Worm (Caenorhabditis elegans) whole organism, young adult: Measurements from ENCODE around the gene gpd-4.
A peak's percentile ranks its signal among the peaks of the same experiment; 100 is the strongest.

ENCODE experiments used
- D2030.7 ChIP-seq: fragments of 200-800 bp; sonication (Bioruptor generic); IDR thresholded peaks from 2 replicates; pipeline ENCODE4 v1.3.6; 2022; ENCODE audit warnings: missing genetic modification reagents, missing genetic modification characterization, missing compliant biosample characterization
- F33H1.4 ChIP-seq: fragments of 200-800 bp; sonication (Bioruptor generic); IDR thresholded peaks from 2 replicates; pipeline ENCODE4 v1.3.6; 2022; ENCODE audit warnings: missing genetic modification reagents, missing genetic modification characterization, missing compliant biosample characterization
- F37B4.10 ChIP-seq: fragments of 200-800 bp; sonication (Bioruptor generic); IDR thresholded peaks from 2 replicates; pipeline ENCODE4 v1.3.6; 2022; ENCODE audit warnings: missing genetic modification characterization, missing compliant biosample characterization
- F49E8.2 ChIP-seq: sonication (generic microtip); optimal IDR thresholded peaks from 3 replicates; lab custom pipeline; 2017; ENCODE audit warnings: missing genetic modification characterization, mild to moderate bottlenecking, missing compliant biosample characterization, antibody characterized with exemption, moderate library complexity; ENCODE audit not compliant: insufficient read depth
- F52B5.7 ChIP-seq: sonication (generic microtip); optimal IDR thresholded peaks from 2 replicates; lab custom pipeline; 2016; ENCODE audit warnings: mild to moderate bottlenecking, missing genetic modification characterization, missing compliant biosample characterization
- ZK185.1 ChIP-seq: sonication (generic microtip); optimal IDR thresholded peaks from 2 replicates; lab custom pipeline; 2016; ENCODE audit warnings: mild to moderate bottlenecking, missing genetic modification characterization, missing compliant biosample characterization; ENCODE audit not compliant: poor library complexity, severe bottlenecking
- akir-1 ChIP-seq: fragments of 200-800 bp; sonication (Bioruptor generic); optimal IDR thresholded peaks from 2 replicates; lab custom pipeline; 2018; ENCODE audit warnings: mild to moderate bottlenecking, missing genetic modification characterization, moderate library complexity, missing compliant biosample characterization
- aptf-2 ChIP-seq: fragments of 200-800 bp; sonication (Bioruptor generic); conservative IDR thresholded peaks from 2 replicates; pipeline ENCODE4 v1.3.6; 2022; ENCODE audit warnings: missing genetic modification reagents, missing genetic modification characterization, missing compliant biosample characterization
- athp-1 ChIP-seq: sonication (generic microtip); optimal IDR thresholded peaks from 2 replicates; lab custom pipeline; 2017; ENCODE audit warnings: mild to moderate bottlenecking, missing genetic modification characterization, missing compliant biosample characterization
- bed-1 ChIP-seq: fragments of 200-800 bp; sonication (Bioruptor generic); IDR thresholded peaks from 2 replicates; pipeline ENCODE4 v1.3.6; 2022; ENCODE audit warnings: missing genetic modification reagents, missing genetic modification characterization, missing compliant biosample characterization
- cebp-1 ChIP-seq, 2 experiments: fragments of 200-800 bp in 1 of 2; sonication (Bioruptor generic) in 1 of 2; sonication (generic microtip) in 1 of 2; IDR thresholded peaks in 1 of 2; optimal IDR thresholded peaks in 1 of 2; 2 replicates each; pipeline versions ENCODE4 v1.3.6 to Lab custom; 2017 to 2022; ENCODE audit warnings: missing compliant biosample characterization in 2 of 2, missing genetic modification characterization in 2 of 2, mild to moderate bottlenecking in 1 of 2, missing genetic modification reagents in 1 of 2, moderate library complexity in 1 of 2
- ceh-27 ChIP-seq: fragments of 200-800 bp; sonication (Bioruptor generic); optimal IDR thresholded peaks from 2 replicates; lab custom pipeline; 2018; ENCODE audit warnings: mild to moderate bottlenecking, missing genetic modification characterization, moderate library complexity, missing compliant biosample characterization
- ceh-91 ChIP-seq: fragments of 200-800 bp; sonication (Bioruptor generic); IDR thresholded peaks from 2 replicates; pipeline ENCODE4 v1.3.6; 2022; ENCODE audit warnings: missing genetic modification reagents, missing genetic modification characterization, missing compliant biosample characterization
- dpl-1 ChIP-seq: fragments of 150-350 bp; optimal IDR thresholded peaks from 2 replicates; lab custom pipeline; 2014; ENCODE audit warnings: missing biosample characterization, missing genetic modification reagents, missing genetic modification characterization
- efl-1 ChIP-seq: fragments of 150-350 bp; optimal IDR thresholded peaks from 2 replicates; lab custom pipeline; 2014; ENCODE audit warnings: missing biosample characterization, missing genetic modification reagents, missing genetic modification characterization
- gei-17 ChIP-seq: fragments of 200-800 bp; sonication (Bioruptor generic); optimal IDR thresholded peaks from 2 replicates; lab custom pipeline; 2018; ENCODE audit warnings: mild to moderate bottlenecking, missing genetic modification characterization, missing compliant biosample characterization
- hsf-1 ChIP-seq: fragments of 200-800 bp; sonication (Bioruptor generic); IDR thresholded peaks from 2 replicates; pipeline ENCODE4 v1.3.6; 2022; ENCODE audit warnings: missing genetic modification reagents, missing genetic modification characterization, missing compliant biosample characterization
- lin-40 ChIP-seq: sonication (generic microtip); optimal IDR thresholded peaks from 2 replicates; lab custom pipeline; 2016; ENCODE audit warnings: missing genetic modification characterization, mild to moderate bottlenecking, missing compliant biosample characterization, missing genotype, missing genetic modification reagents
- lsl-1 ChIP-seq: fragments of 200-800 bp; sonication (Bioruptor generic); optimal IDR thresholded peaks from 2 replicates; lab custom pipeline; 2018; ENCODE audit warnings: mild to moderate bottlenecking, missing genetic modification characterization, moderate library complexity, missing compliant biosample characterization
- lsy-27 ChIP-seq: sonication (generic microtip); optimal IDR thresholded peaks from 2 replicates; lab custom pipeline; 2017; ENCODE audit warnings: missing genetic modification characterization, mild to moderate bottlenecking, missing compliant biosample characterization, antibody characterized with exemption, missing genotype, borderline replicate concordance; ENCODE audit not compliant: insufficient read depth
- madf-10 ChIP-seq: sonication (generic microtip); optimal IDR thresholded peaks from 2 replicates; lab custom pipeline; 2016; ENCODE audit warnings: mild to moderate bottlenecking, missing genetic modification characterization, missing compliant biosample characterization
- madf-6 ChIP-seq: fragments of 200-800 bp; sonication (Bioruptor generic); IDR thresholded peaks from 2 replicates; pipeline ENCODE4 v1.3.6; 2022; ENCODE audit warnings: missing genetic modification reagents, missing genetic modification characterization, missing compliant biosample characterization
- madf-8 ChIP-seq: fragments of 200-800 bp; sonication (Bioruptor generic); conservative IDR thresholded peaks from 2 replicates; pipeline ENCODE4 v1.3.6; 2022; ENCODE audit warnings: missing genetic modification reagents, missing genetic modification characterization, missing compliant biosample characterization
- nfya-2 ChIP-seq: fragments of 200-800 bp; sonication (Bioruptor generic); IDR thresholded peaks from 2 replicates; pipeline ENCODE4 v1.3.6; 2022; ENCODE audit warnings: missing genetic modification reagents, missing genetic modification characterization, missing compliant biosample characterization
- nhr-120 ChIP-seq: fragments of 200-800 bp; sonication (Bioruptor generic); IDR thresholded peaks from 2 replicates; pipeline ENCODE4 v1.3.6; 2022; ENCODE audit warnings: missing genetic modification characterization, missing compliant biosample characterization
- nhr-27 ChIP-seq: fragments of 200-800 bp; sonication (Bioruptor generic); optimal IDR thresholded peaks from 2 replicates; lab custom pipeline; 2018; ENCODE audit warnings: mild to moderate bottlenecking, missing genetic modification characterization, moderate library complexity, missing compliant biosample characterization
- pha-4 ChIP-seq: fragments of 150-350 bp; sonication (generic microtip); optimal IDR thresholded peaks from 2 replicates; lab custom pipeline; 2014; ENCODE audit warnings: missing biosample characterization, missing genetic modification reagents, missing genetic modification characterization
- rcor-1 ChIP-seq: fragments of 200-800 bp; sonication (Bioruptor generic); IDR thresholded peaks from 2 replicates; pipeline ENCODE4 v1.3.6; 2022; ENCODE audit warnings: missing genetic modification reagents, missing genetic modification characterization, missing compliant biosample characterization
- rec-8 ChIP-seq, 2 experiments: sonication (generic microtip); optimal IDR thresholded peaks; 2 replicates each; lab custom pipeline; 2016; ENCODE audit warnings: mild to moderate bottlenecking in 2 of 2, missing genetic modification characterization in 2 of 2, missing genetic modification reagents in 2 of 2, missing genotype in 2 of 2, missing biosample characterization in 1 of 2, missing compliant biosample characterization in 1 of 2, moderate library complexity in 1 of 2
- repo-1 ChIP-seq: sonication (generic microtip); optimal IDR thresholded peaks from 2 replicates; lab custom pipeline; 2017; ENCODE audit warnings: mild to moderate bottlenecking, missing genetic modification characterization, missing compliant biosample characterization
- rpc-1 ChIP-seq, 2 experiments: fragments of 150-350 bp in 1 of 2; sonication (generic microtip) in 1 of 2; optimal IDR thresholded peaks; 2 replicates each; lab custom pipeline; 2014 to 2018; ENCODE audit warnings: missing biosample characterization in 1 of 2, missing genetic modification characterization in 1 of 2, missing genetic modification reagents in 1 of 2, missing genotype in 1 of 2
- snpc-3.4 ChIP-seq: sonication (generic microtip); optimal IDR thresholded peaks from 2 replicates; lab custom pipeline; 2017; ENCODE audit warnings: missing genetic modification characterization, mild to moderate bottlenecking, missing compliant biosample characterization, antibody characterized with exemption, moderate library complexity, missing genotype, missing genetic modification reagents
- snpc-4 ChIP-seq, 5 experiments: fragments of 150-350 bp in 1 of 5; sonication (generic microtip) in 4 of 5; optimal IDR thresholded peaks; 2 replicates each; lab custom pipeline; 2014 to 2018; ENCODE audit warnings: missing genetic modification characterization in 5 of 5, missing biosample characterization in 3 of 5, antibody characterized with exemption in 2 of 5, mild to moderate bottlenecking in 2 of 5, missing compliant biosample characterization in 2 of 5, missing genotype in 2 of 5, moderate library complexity in 2 of 5, missing genetic modification reagents in 1 of 5
- xnd-1 ChIP-seq: sonication (generic microtip); optimal IDR thresholded peaks from 2 replicates; lab custom pipeline; 2016; ENCODE audit warnings: missing genotype, missing genetic modification reagents, missing genetic modification characterization, missing compliant biosample characterization
- zim-3 ChIP-seq: sonication (generic microtip); optimal IDR thresholded peaks from 2 replicates; lab custom pipeline; 2017; ENCODE audit warnings: mild to moderate bottlenecking, missing genetic modification characterization, moderate library complexity, missing compliant biosample characterization
- ztf-26 ChIP-seq: sonication (generic microtip); optimal IDR thresholded peaks from 2 replicates; lab custom pipeline; 2017; ENCODE audit warnings: missing genetic modification characterization, missing compliant biosample characterization

The gpd-4 gene

DNA sequence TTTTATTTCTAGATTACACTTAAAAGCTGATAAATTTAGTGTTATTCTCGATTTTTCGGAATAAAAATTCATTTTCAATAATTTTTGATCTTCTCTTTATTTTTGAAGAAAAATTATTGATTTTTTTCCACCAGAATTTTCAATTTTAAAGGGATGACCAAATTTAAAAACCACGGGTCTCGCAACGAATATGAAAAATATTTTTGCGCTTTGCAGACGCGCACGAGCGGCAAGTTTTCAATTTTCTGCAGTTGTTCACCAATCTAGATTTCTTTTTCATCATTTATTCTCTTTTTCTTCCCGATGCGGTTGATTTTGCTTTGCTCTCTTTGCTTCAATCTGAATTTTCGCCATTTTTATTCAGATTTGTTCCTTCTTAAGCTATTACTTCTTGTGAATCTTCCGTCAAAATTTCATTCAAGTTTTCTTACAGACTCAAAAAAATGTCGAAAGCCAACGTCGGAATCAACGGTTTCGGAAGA, at the start of gene gpd-4:
Gene gpd-4 (plus strand): TSS at position 432 of the 482 bp plus-strand sequence.
- TF ChIP-seq pha-4 (tag; lab: Kevin White, UChicago) (no peak), xnd-1 (tag; lab: Kevin White, UChicago) (peak; percentile 47), snpc-3.4 (tag; lab: Kevin White, UChicago) (peak; percentile 7), madf-6 (GFP tag; lab: Robert Waterston, UW) (peak; percentile 81), ZK185.1 (tag; lab: Kevin White, UChicago) (no peak), F37B4.10 (GFP tag; lab: Robert Waterston, UW) (no peak), cebp-1 (GFP tag; IDR thresholded peaks at IDR 0.05; lab: Robert Waterston, UW) (no peak), cebp-1 (tag; optimal IDR thresholded peaks at IDR 0.05; lab: Kevin White, UChicago) (no peak), lsy-27 (tag; lab: Kevin White, UChicago) (no peak), repo-1 (tag; lab: Kevin White, UChicago) (no peak), lin-40 (tag; lab: Kevin White, UChicago) (no peak), F49E8.2 (tag; lab: Kevin White, UChicago) (no peak), F33H1.4 (peak; percentile 82), akir-1 (no peak), ceh-27 (GFP tag; lab: Kevin White, UChicago) (no peak), ztf-26 (tag; lab: Kevin White, UChicago) (no peak), nfya-2 (GFP tag; lab: Robert Waterston, UW) (no peak), ceh-91 (GFP tag; lab: Robert Waterston, UW) (peak; percentile 82), snpc-4 (GFP tag; optimal IDR thresholded peaks at IDR 0.05; lab: Kevin White, UChicago) (no peak), snpc-4 (tag; optimal IDR thresholded peaks at IDR 0.05; lab: Kevin White, UChicago) (peak in 1 of 4 experiments; percentile 30), bed-1 (GFP tag; lab: Robert Waterston, UW) (no peak), rpc-1 (optimal IDR thresholded peaks at IDR 0.05; lab: Kevin White, UChicago) (no peak), rpc-1 (tag; optimal IDR thresholded peaks at IDR 0.05; lab: Kevin White, UChicago) (no peak), efl-1 (GFP tag; lab: Kevin White, UChicago) (peak; percentile 90), madf-10 (tag; lab: Kevin White, UChicago) (no peak), madf-8 (GFP tag; lab: Robert Waterston, UW) (peak; percentile 75), nhr-120 (GFP tag; lab: Robert Waterston, UW) (no peak), zim-3 (tag; lab: Kevin White, UChicago) (no peak), D2030.7 (GFP tag; lab: Robert Waterston, UW) (0 out of 2 replicates have a peak, but pooled peaks have one; percentile 40), dpl-1 (GFP tag; lab: Kevin White, UChicago) (peak; percentile 31), athp-1 (tag; lab: Kevin White, UChicago) (no peak), gei-17 (no peak), nhr-27 (tag; lab: Kevin White, UChicago) (no peak), lsl-1 (GFP tag; lab: Kevin White, UChicago) (peak; percentile 39), hsf-1 (GFP tag; lab: Robert Waterston, UW) (no peak), rec-8 (tag; optimal IDR thresholded peaks at IDR 0.05; lab: Kevin White, UChicago) (no peak), F52B5.7 (tag; lab: Kevin White, UChicago) (no peak), rcor-1 (GFP tag; lab: Robert Waterston, UW) (no peak), aptf-2 (GFP tag; lab: Robert Waterston, UW) (no peak)
